Fruit fly (Drosophila melanogaster): Measurements from ENCODE around the gene TTLL6B.

DNA sequence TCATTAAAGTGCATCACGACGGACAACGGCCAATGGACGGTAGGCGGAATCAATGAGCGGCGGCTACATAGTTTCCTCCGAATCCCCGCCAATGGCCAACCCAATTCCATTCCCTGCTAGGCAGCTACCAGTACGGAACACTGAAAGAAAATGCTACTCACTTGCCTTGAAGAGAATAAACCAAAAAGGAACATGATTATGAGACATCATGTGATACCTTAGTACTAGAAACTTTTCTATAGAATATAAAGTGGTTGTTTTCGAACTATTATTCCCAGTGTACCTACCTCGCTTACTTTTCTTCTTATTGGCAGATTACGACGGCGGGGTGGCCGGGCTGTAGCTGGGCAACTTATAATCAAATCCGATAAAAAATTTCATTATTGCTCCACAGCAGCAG, 26.1 kb downstream of the TTLL6B start:
- TF ChIP-seq h (optimal IDR thresholded peaks at IDR 0.05) (no peak), psq (optimal IDR thresholded peaks at IDR 0.05) (no peak), ttk (optimal IDR thresholded peaks at IDR 0.05) (no peak)
